Fruit fly (Drosophila melanogaster): Measurements from ENCODE around the gene CG12496.

- TF ChIP-seq GATAd (GFP tag; optimal IDR thresholded peaks at IDR 0.05): no peak
- TF ChIP-seq brk (GFP tag; optimal IDR thresholded peaks at IDR 0.05): no peak
- no peak for TF ChIP-seq CG9705 (GFP tag; optimal IDR thresholded peaks at IDR 0.05)
- TF ChIP-seq pan (optimal IDR thresholded peaks at IDR 0.05): no peak
- TF ChIP-seq Myc (optimal IDR thresholded peaks at IDR 0.05): no peak
- no peak for TF ChIP-seq dmrt93B (GFP tag; optimal IDR thresholded peaks at IDR 0.05)
- no peak for TF ChIP-seq Sp1 (GFP tag; optimal IDR thresholded peaks at IDR 0.05)
- TF ChIP-seq ey (GFP tag; optimal IDR thresholded peaks at IDR 0.05): no peak
- TF ChIP-seq usp (GFP tag; optimal IDR thresholded peaks at IDR 0.05): no peak
- TF ChIP-seq CG32264 (GFP tag; optimal IDR thresholded peaks at IDR 0.05): no peak
- no peak for TF ChIP-seq jim (GFP tag; optimal IDR thresholded peaks at IDR 0.05)
- no peak for TF ChIP-seq Rel (GFP tag; optimal IDR thresholded peaks at IDR 0.05)
- TF ChIP-seq Rel (tag; optimal IDR thresholded peaks at IDR 0.05): no peak
- TF ChIP-seq br (GFP tag; optimal IDR thresholded peaks at IDR 0.05): no peak
- no peak for TF ChIP-seq foxo (GFP tag; optimal IDR thresholded peaks at IDR 0.05)
Observed at dm6 chrX:2440219-2440618, 29.5 kb upstream of the CG12496 start.

All from whole organism, wandering third instar larva.